Worm (Caenorhabditis elegans) whole organism, dauer: Measurements from ENCODE around the gene C14F11.4.

Experiments
- unc-62 ChIP-seq: sonication (generic microtip); optimal IDR thresholded peaks from 2 replicates; lab custom pipeline; 2017; ENCODE audit warnings: missing biosample characterization, missing genetic modification reagents, missing genetic modification characterization

C14F11.4 gene

ce11 chrX:6232998-6233626, at the start of gene C14F11.4:
Gene C14F11.4 (minus strand): TSS chrX:6233048.
- TF ChIP-seq unc-62: no peak

- no peak for TF ChIP-seq unc-62
Measured at ce11 chrX:6280998-6281397, 48.1 kb upstream of the C14F11.4 start.

ce11 chrX:6279625-6280024, 46.8 kb upstream of the C14F11.4 start, which contains the start of gene col-166:
Gene col-166 (plus strand): TSS chrX:6280016.
- no peak for TF ChIP-seq unc-62

ce11 chrX:6278296-6278695, 45.4 kb upstream of the C14F11.4 start:
- TF ChIP-seq unc-62: no peak

- no peak for TF ChIP-seq unc-62
Measured at ce11 chrX:6277252-6277651, 44.4 kb upstream of the C14F11.4 start.

- TF ChIP-seq unc-62: no peak
Measured at ce11 chrX:6276701-6277100, 43.9 kb upstream of the C14F11.4 start.

- TF ChIP-seq unc-62: no peak
Measured at ce11 chrX:6275343-6275742, 42.5 kb upstream of the C14F11.4 start.

ce11 chrX:6274270-6274669, 41.4 kb upstream of the C14F11.4 start:
- TF ChIP-seq unc-62: no peak

- no peak for TF ChIP-seq unc-62
Measured at ce11 chrX:6273772-6274171, 40.9 kb upstream of the C14F11.4 start.

- TF ChIP-seq unc-62: no peak
Measured at ce11 chrX:6271718-6272117, 38.9 kb upstream of the C14F11.4 start, which contains the start of gene lro-1. Gene lro-1 (plus strand): TSS chrX:6272089.

- no peak for TF ChIP-seq unc-62
Measured at ce11 chrX:6266739-6267138, 33.9 kb upstream of the C14F11.4 start, which contains the start of gene W05H9.2. Gene W05H9.2 (plus strand): TSS chrX:6267039.

ce11 chrX:6263194-6263698, 30.4 kb upstream of the C14F11.4 start, which contains the start of gene W05H9.4:
Gene W05H9.4 (plus strand): TSS chrX:6263648.
- no peak for TF ChIP-seq unc-62

ce11 chrX:6259081-6259480, 26.2 kb upstream of the C14F11.4 start:
- no peak for TF ChIP-seq unc-62

ce11 chrX:6258409-6258808, 25.6 kb upstream of the C14F11.4 start:
- TF ChIP-seq unc-62: no peak

- no peak for TF ChIP-seq unc-62
Measured at ce11 chrX:6256969-6257368, 24.1 kb upstream of the C14F11.4 start.

- TF ChIP-seq unc-62: no peak
Measured at ce11 chrX:6256430-6256829, 23.6 kb upstream of the C14F11.4 start.

ce11 chrX:6255561-6255960, 22.7 kb upstream of the C14F11.4 start:
- no peak for TF ChIP-seq unc-62

- TF ChIP-seq unc-62: no peak
Measured at ce11 chrX:6254671-6255031, 21.8 kb upstream of the C14F11.4 start.
